Fruit fly (Drosophila melanogaster) whole organism, embryonic: ENCODE measurements around the gene Cnot4.
A peak's percentile ranks its signal among the peaks of the same experiment; 100 is the strongest.

Source experiments
- Adf1 ChIP-seq: fragments of 200-800 bp; sonication (Bioruptor generic); IDR thresholded peaks from 2 replicates; pipeline ENCODE4 v1.3.6; 2022; ENCODE audit warnings: missing biosample characterization, missing genetic modification characterization
- BEAF-32 ChIP-seq: fragments of 200-800 bp; sonication (Bioruptor generic); optimal IDR thresholded peaks from 3 replicates; lab custom pipeline; 2017; ENCODE audit warnings: missing biosample characterization, missing genetic modification characterization, mild to moderate bottlenecking, moderate library complexity, missing genetic modification reagents
- CG10209 ChIP-seq: fragments of 200-800 bp; sonication (Bioruptor generic); optimal IDR thresholded peaks from 3 replicates; lab custom pipeline; 2017; ENCODE audit warnings: missing biosample characterization, mild to moderate bottlenecking, missing genetic modification characterization, missing genetic modification reagents
- CG1024 ChIP-seq: fragments of 200-800 bp; sonication (Bioruptor generic); IDR thresholded peaks from 2 replicates; pipeline ENCODE4 v1.3.6; 2022; ENCODE audit warnings: missing biosample characterization, missing genetic modification characterization
- CG11696 ChIP-seq: fragments of 200-800 bp; sonication (Bioruptor generic); IDR thresholded peaks from 2 replicates; pipeline ENCODE4 v1.3.6; 2022; ENCODE audit warnings: missing biosample characterization, missing genetic modification characterization
- CG12071 ChIP-seq: fragments of 200-800 bp; sonication (Bioruptor generic); optimal IDR thresholded peaks from 3 replicates; lab custom pipeline; 2018; ENCODE audit warnings: missing biosample characterization, mild to moderate bottlenecking, missing genetic modification characterization
- CG12155 ChIP-seq: fragments of 200-800 bp; sonication (Bioruptor generic); optimal IDR thresholded peaks from 3 replicates; lab custom pipeline; 2016; ENCODE audit warnings: missing biosample characterization, missing genetic modification characterization
- CG12391 ChIP-seq: fragments of 200-800 bp; sonication (Bioruptor generic); optimal IDR thresholded peaks from 3 replicates; lab custom pipeline; 2018; ENCODE audit warnings: missing biosample characterization, mild to moderate bottlenecking, missing genetic modification characterization, moderate library complexity
- CG12744 ChIP-seq: fragments of 200-800 bp; sonication (Bioruptor generic); optimal IDR thresholded peaks from 2 replicates; lab custom pipeline; 2016; ENCODE audit warnings: missing biosample characterization, missing genetic modification characterization
- CG14441 ChIP-seq: fragments of 200-800 bp; sonication (Bioruptor generic); IDR thresholded peaks from 2 replicates; pipeline ENCODE4 v1.3.6; 2022; ENCODE audit warnings: missing biosample characterization, missing genetic modification characterization
- CG15696 ChIP-seq: fragments of 200-800 bp; sonication (Bioruptor generic); optimal IDR thresholded peaks from 2 replicates; lab custom pipeline; 2019; ENCODE audit warnings: missing biosample characterization, mild to moderate bottlenecking, missing genetic modification characterization, moderate library complexity
- CG1602 ChIP-seq: fragments of 200-800 bp; sonication (Bioruptor generic); optimal IDR thresholded peaks from 3 replicates; lab custom pipeline; 2016; ENCODE audit warnings: missing biosample characterization, missing genetic modification characterization
- CG16813 ChIP-seq: fragments of 200-800 bp; sonication (Bioruptor generic); IDR thresholded peaks from 3 replicates; pipeline ENCODE4 v1.3.6; 2022; ENCODE audit warnings: missing biosample characterization, missing genetic modification characterization; ENCODE audit not compliant: partially characterized antibody
- CG17361 ChIP-seq: fragments of 200-800 bp; sonication (Bioruptor generic); IDR thresholded peaks from 3 replicates; pipeline ENCODE4 v1.3.6; 2022; ENCODE audit warnings: missing biosample characterization, missing genetic modification characterization
- CG18619 ChIP-seq: fragments of 200-800 bp; sonication (Bioruptor generic); optimal IDR thresholded peaks from 3 replicates; lab custom pipeline; 2017; ENCODE audit warnings: missing biosample characterization, mild to moderate bottlenecking, missing genetic modification characterization
- CG3281 ChIP-seq: fragments of 200-800 bp; sonication (Bioruptor generic); optimal IDR thresholded peaks from 3 replicates; lab custom pipeline; 2017; ENCODE audit warnings: missing biosample characterization, mild to moderate bottlenecking, missing genetic modification characterization
- CG33557 ChIP-seq: fragments of 200-800 bp; sonication (Bioruptor generic); optimal IDR thresholded peaks from 2 replicates; lab custom pipeline; 2019; ENCODE audit warnings: missing biosample characterization, mild to moderate bottlenecking, missing genetic modification characterization, moderate library complexity
- CG34224 ChIP-seq: fragments of 200-800 bp; sonication (Bioruptor generic); IDR thresholded peaks from 3 replicates; pipeline ENCODE4 v1.3.6; 2022; ENCODE audit warnings: missing biosample characterization, missing genetic modification characterization; ENCODE audit not compliant: partially characterized antibody
- CG3726 ChIP-seq: fragments of 200-800 bp; sonication (Bioruptor generic); IDR thresholded peaks from 3 replicates; pipeline ENCODE4, ENCODE4 v1.3.6; 2022; ENCODE audit warnings: missing biosample characterization, missing genetic modification characterization
- CG4282 ChIP-seq: fragments of 200-800 bp; sonication (Bioruptor generic); optimal IDR thresholded peaks from 2 replicates; lab custom pipeline; 2016; ENCODE audit warnings: missing biosample characterization, missing genetic modification characterization
- CG8089 ChIP-seq: fragments of 200-800 bp; sonication (Bioruptor generic); optimal IDR thresholded peaks from 3 replicates; lab custom pipeline; 2016; ENCODE audit warnings: missing biosample characterization, missing genetic modification characterization
- CG8281 ChIP-seq: fragments of 200-800 bp; sonication (Bioruptor generic); optimal IDR thresholded peaks from 2 replicates; lab custom pipeline; 2018; ENCODE audit warnings: missing biosample characterization, mild to moderate bottlenecking, missing genetic modification characterization, moderate library complexity
- CG8944 ChIP-seq: fragments of 200-800 bp; sonication (Bioruptor generic); optimal IDR thresholded peaks from 3 replicates; lab custom pipeline; 2016; ENCODE audit warnings: missing biosample characterization, missing genetic modification characterization
- CG9215 ChIP-seq: fragments of 200-800 bp; sonication (Bioruptor generic); IDR thresholded peaks from 2 replicates; pipeline ENCODE4 v1.3.6; 2022; ENCODE audit warnings: missing biosample characterization, missing genetic modification characterization
- Chrac-16 ChIP-seq: fragments of 200-800 bp; sonication (Bioruptor generic); optimal IDR thresholded peaks from 3 replicates; lab custom pipeline; 2016; ENCODE audit warnings: missing biosample characterization, missing genetic modification characterization
- D ChIP-seq, 2 experiments: fragments of 200-800 bp in 1 of 2; fragments of >200 bp in 1 of 2; sonication (Bioruptor generic) in 1 of 2; optimal IDR thresholded peaks; 2 replicates in 1 of 2; 3 replicates in 1 of 2; lab custom pipeline; 2017; ENCODE audit warnings: mild to moderate bottlenecking in 1 of 2, missing biosample characterization in 1 of 2, missing genetic modification characterization in 1 of 2, missing genetic modification reagents in 1 of 2
- D19A ChIP-seq: fragments of 200-800 bp; optimal IDR thresholded peaks from 3 replicates; lab custom pipeline; 2019; ENCODE audit warnings: missing biosample characterization, mild to moderate bottlenecking, missing genetic modification characterization, moderate library complexity
- Deaf1 ChIP-seq: fragments of 200-800 bp; optimal IDR thresholded peaks from 3 replicates; lab custom pipeline; 2019; ENCODE audit warnings: missing biosample characterization, mild to moderate bottlenecking, missing genetic modification characterization, moderate library complexity
- Dll ChIP-seq: fragments of 200-800 bp; sonication (Bioruptor generic); IDR thresholded peaks from 4 replicates; pipeline ENCODE4 v1.3.6; 2022; ENCODE audit warnings: missing biosample characterization, missing genetic modification characterization; ENCODE audit not compliant: partially characterized antibody
- Dp ChIP-seq: fragments of 200-800 bp; sonication (Bioruptor generic); optimal IDR thresholded peaks from 2 replicates; lab custom pipeline; 2018; ENCODE audit warnings: missing biosample characterization, mild to moderate bottlenecking, missing genetic modification characterization, moderate library complexity
- Ets97D ChIP-seq: fragments of 200-800 bp; sonication (Bioruptor generic); optimal IDR thresholded peaks from 3 replicates; lab custom pipeline; 2016; ENCODE audit warnings: missing biosample characterization, missing genetic modification characterization
- Hr51 ChIP-seq, 2 experiments: fragments of 200-800 bp; sonication (Bioruptor generic); optimal IDR thresholded peaks; 2 replicates in 1 of 2; 3 replicates in 1 of 2; lab custom pipeline; 2016 to 2018; ENCODE audit warnings: missing biosample characterization in 2 of 2, missing genetic modification characterization in 2 of 2, mild to moderate bottlenecking in 1 of 2, moderate library complexity in 1 of 2
- MBD-R2 ChIP-seq: fragments of 200-800 bp; sonication (Bioruptor generic); IDR thresholded peaks from 2 replicates; pipeline ENCODE4 v1.3.6; 2022; ENCODE audit warnings: missing biosample characterization, missing genetic modification characterization
- Nf-YA ChIP-seq: fragments of 200-800 bp; sonication (Bioruptor generic); IDR thresholded peaks from 2 replicates; pipeline ENCODE4 v1.3.6; 2022; ENCODE audit warnings: missing biosample characterization, missing genetic modification characterization
- Nf-YB ChIP-seq: fragments of 200-800 bp; sonication (Bioruptor generic); optimal IDR thresholded peaks from 3 replicates; lab custom pipeline; 2019; ENCODE audit warnings: missing biosample characterization, mild to moderate bottlenecking, missing genetic modification characterization, moderate library complexity
- Sry-δ ChIP-seq: fragments of 200-800 bp; sonication (Bioruptor generic); optimal IDR thresholded peaks from 2 replicates; lab custom pipeline; 2016; ENCODE audit warnings: missing biosample characterization, missing genetic modification characterization
- Ssrp ChIP-seq: fragments of 200-800 bp; sonication (Bioruptor generic); optimal IDR thresholded peaks from 2 replicates; lab custom pipeline; 2018; ENCODE audit warnings: missing biosample characterization, mild to moderate bottlenecking, missing genetic modification characterization, moderate library complexity
- bigmax ChIP-seq: fragments of 200-800 bp; sonication (Bioruptor generic); optimal IDR thresholded peaks from 2 replicates; lab custom pipeline; 2018; ENCODE audit warnings: missing biosample characterization, mild to moderate bottlenecking, missing genetic modification characterization
- da ChIP-seq: fragments of 200-800 bp; sonication (Bioruptor generic); optimal IDR thresholded peaks from 2 replicates; lab custom pipeline; 2016; ENCODE audit warnings: missing biosample characterization, missing genetic modification characterization
- fd64A ChIP-seq: fragments of 200-800 bp; sonication (Bioruptor generic); optimal IDR thresholded peaks from 3 replicates; lab custom pipeline; 2018; ENCODE audit warnings: missing biosample characterization, mild to moderate bottlenecking, missing genetic modification characterization
- hb ChIP-seq: fragments of 200-800 bp; sonication (Bioruptor generic); IDR thresholded peaks from 3 replicates; pipeline ENCODE4 v1.3.6; 2022; ENCODE audit warnings: missing biosample characterization, missing genetic modification characterization; ENCODE audit not compliant: partially characterized antibody
- her ChIP-seq: fragments of 200-800 bp; sonication (Bioruptor generic); optimal IDR thresholded peaks from 2 replicates; lab custom pipeline; 2016; ENCODE audit warnings: missing biosample characterization, missing genetic modification characterization
- otp ChIP-seq: fragments of 200-800 bp; sonication (Bioruptor generic); IDR thresholded peaks from 3 replicates; pipeline ENCODE4, ENCODE4 v1.3.6; 2022; ENCODE audit warnings: missing biosample characterization, missing genetic modification characterization
- row ChIP-seq: fragments of 200-800 bp; sonication (Bioruptor generic); IDR thresholded peaks from 3 replicates; pipeline ENCODE4 v1.3.6; 2022; ENCODE audit warnings: missing biosample characterization, missing genetic modification characterization
- scrt ChIP-seq: fragments of 200-800 bp; sonication (Bioruptor generic); optimal IDR thresholded peaks from 2 replicates; lab custom pipeline; 2018; ENCODE audit warnings: missing biosample characterization, mild to moderate bottlenecking, missing genetic modification characterization, moderate library complexity
- shn ChIP-seq: fragments of 200-800 bp; sonication (Bioruptor generic); optimal IDR thresholded peaks from 3 replicates; lab custom pipeline; 2016; ENCODE audit warnings: missing biosample characterization, missing genetic modification characterization
- toy ChIP-seq: fragments of 200-800 bp; sonication (Bioruptor generic); IDR thresholded peaks from 2 replicates; pipeline ENCODE4 v1.3.6; 2022; ENCODE audit warnings: missing biosample characterization, missing genetic modification characterization
- trh ChIP-seq: fragments of 200-800 bp; sonication (Bioruptor generic); optimal IDR thresholded peaks from 2 replicates; lab custom pipeline; 2016; ENCODE audit warnings: missing biosample characterization, missing genetic modification characterization
- vvl ChIP-seq: fragments of 200-800 bp; sonication (Bioruptor generic); IDR thresholded peaks from 2 replicates; pipeline ENCODE4 v1.3.6; 2022; ENCODE audit warnings: missing biosample characterization, missing genetic modification characterization
- zfh2 ChIP-seq: fragments of 200-800 bp; sonication (Bioruptor generic); optimal IDR thresholded peaks from 2 replicates; lab custom pipeline; 2016; ENCODE audit warnings: missing biosample characterization, missing genetic modification characterization

Gene Cnot4

DNA sequence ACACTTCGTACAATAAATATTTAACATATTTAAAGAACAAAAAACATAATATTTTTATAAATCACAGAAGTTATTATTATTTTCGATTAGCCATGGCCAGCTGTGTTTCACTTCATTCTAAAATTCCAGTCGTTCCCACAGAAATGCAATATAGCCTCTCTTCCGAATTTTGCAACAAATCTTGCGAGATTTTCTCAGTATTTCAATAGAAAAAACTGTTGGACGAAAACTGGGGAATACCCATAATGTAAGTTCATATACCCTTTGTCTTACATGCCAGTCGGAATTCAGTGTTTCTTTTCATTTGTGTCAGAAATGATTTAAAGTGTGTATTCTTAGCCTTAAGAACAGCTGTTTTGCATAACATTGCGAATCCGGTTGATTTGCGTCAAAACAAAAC lies 40.0 kb upstream of the Cnot4 start, which contains the start of the genes CtsL4 and ClpP (continued):
- TF ChIP-seq scrt (GFP tag; lab: Kevin White, UChicago) (no peak), CG3281 (GFP tag; lab: Kevin White, UChicago) (peak; percentile 4), hb (GFP tag; lab: Robert Waterston, UW) (no peak), CG17361 (GFP tag; lab: Robert Waterston, UW) (peak; percentile 76; the same call in 2 of the 3 replicates), Hr51 (GFP tag; optimal IDR thresholded peaks at IDR 0.05; lab: Kevin White, UChicago) (peak in 1 of 2 experiments; percentile 2), CG9215 (GFP tag; lab: Robert Waterston, UW) (no peak), row (GFP tag; lab: Robert Waterston, UW) (peak; percentile 86), CG8944 (GFP tag; lab: Kevin White, UChicago) (peak; percentile 20), D19A (tag; lab: Kevin White, UChicago) (peak; percentile 74), otp (GFP tag; lab: Robert Waterston, UW) (no peak), shn (GFP tag; lab: Kevin White, UChicago) (peak; percentile 35), Deaf1 (tag; lab: Kevin White, UChicago) (no peak), bigmax (GFP tag; lab: Kevin White, UChicago) (peak; percentile 12), CG3726 (GFP tag; lab: Robert Waterston, UW) (no peak), CG12391 (tag; lab: Kevin White, UChicago) (peak; percentile 64), CG12071 (no peak), vvl (GFP tag; lab: Robert Waterston, UW) (peak; percentile 74), CG8281 (no peak), D (optimal IDR thresholded peaks at IDR 0.05; lab: Kevin White, UChicago) (no peak), D (GFP tag; optimal IDR thresholded peaks at IDR 0.05; lab: Kevin White, UChicago) (peak; percentile 35), CG1602 (GFP tag; lab: Kevin White, UChicago) (peak; percentile 46), CG11696 (no peak), Nf-YA (GFP tag; lab: Robert Waterston, UW) (no peak), Chrac-16 (GFP tag; lab: Kevin White, UChicago) (peak; percentile 52), CG15696 (peak; percentile 25), her (GFP tag; lab: Kevin White, UChicago) (peak; percentile 32), Dp (peak; percentile 5), da (no peak), Sry-δ (GFP tag; lab: Kevin White, UChicago) (peak; percentile 43), CG16813 (no peak), CG34224 (GFP tag; lab: Robert Waterston, UW) (no peak), CG8089 (GFP tag; lab: Kevin White, UChicago) (peak; percentile 17), Nf-YB (GFP tag; lab: Kevin White, UChicago) (peak; percentile 51), CG4282 (peak; percentile 2), MBD-R2 (GFP tag; lab: Robert Waterston, UW) (peak; percentile 95), Ets97D (peak; percentile 43), fd64A (GFP tag; lab: Kevin White, UChicago) (no peak), BEAF-32 (GFP tag; lab: Kevin White, UChicago) (peak; percentile 31), toy (GFP tag; lab: Robert Waterston, UW) (no peak), CG10209 (GFP tag; lab: Kevin White, UChicago) (peak; percentile 24), zfh2 (GFP tag; lab: Kevin White, UChicago) (peak; percentile 33), CG1024 (GFP tag; lab: Robert Waterston, UW) (peak; percentile 95), CG18619 (GFP tag; lab: Kevin White, UChicago) (no peak), Dll (GFP tag; lab: Robert Waterston, UW) (no peak), trh (GFP tag; lab: Kevin White, UChicago) (no peak), CG14441 (GFP tag; lab: Robert Waterston, UW) (no peak), Ssrp (peak; percentile 8), CG33557 (peak; percentile 36), CG12744 (GFP tag; lab: Kevin White, UChicago) (no peak), CG12155 (GFP tag; lab: Kevin White, UChicago) (peak; percentile 32), Adf1 (GFP tag; lab: Robert Waterston, UW) (no peak)
